Worm (Caenorhabditis elegans): ENCODE results near the gene cyb-3.

cyb-3 gene

DNA sequence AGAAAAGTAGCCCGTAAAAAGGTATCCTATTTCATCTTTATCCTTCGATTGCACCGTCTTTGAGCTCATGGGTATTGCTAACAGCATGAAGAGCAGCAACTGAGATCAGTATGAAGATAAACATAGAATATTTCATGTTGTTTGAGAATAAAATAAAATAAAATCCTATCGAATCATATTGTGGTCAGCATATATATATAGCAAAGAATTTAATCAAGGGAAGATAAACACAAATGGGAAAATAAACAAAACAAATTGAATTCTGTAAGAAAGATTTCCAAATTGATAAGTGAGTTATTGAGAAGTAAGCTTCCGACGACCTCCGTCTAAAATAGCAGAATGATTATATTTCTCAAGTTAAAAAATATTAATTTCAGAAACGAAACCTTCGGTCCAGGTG lies 48.2 kb downstream of the cyb-3 start, which contains the start of gene T26H5.10:
Gene T26H5.10 (minus strand): TSS at position 101 of the 400 bp plus-strand sequence.
- TF ChIP-seq che-1 (tag; optimal IDR thresholded peaks at IDR 0.05) (no peak), ceh-2 (tag; optimal IDR thresholded peaks at IDR 0.05) (no peak)

DNA sequence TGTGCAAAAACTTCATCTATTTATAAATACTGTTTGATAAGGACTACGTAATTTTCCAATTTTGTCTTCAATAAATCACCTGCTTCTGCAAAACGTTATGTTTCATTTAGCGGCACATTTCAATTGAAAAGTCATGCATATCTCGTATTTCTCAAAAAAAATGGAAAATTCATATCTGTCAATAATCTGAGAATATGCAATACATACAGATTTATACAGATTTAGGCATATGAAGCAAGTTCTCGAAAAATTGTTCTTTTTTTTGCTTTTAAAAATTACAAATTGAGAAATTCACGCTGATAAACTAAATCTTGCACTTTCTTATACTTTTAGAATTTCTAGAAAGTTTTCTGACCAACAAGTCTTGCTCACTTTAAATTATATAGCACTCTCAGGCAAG lies 48.7 kb downstream of the cyb-3 start, which contains the start of gene T26H5.11:
Gene T26H5.11 (minus strand): TSS at position 101 of the 400 bp plus-strand sequence.
- no peak for TF ChIP-seq ref-2 (tag; optimal IDR thresholded peaks at IDR 0.05)
- TF ChIP-seq ama-1 (optimal IDR thresholded peaks at IDR 0.05), result no peak
- no peak for TF ChIP-seq sox-4 (tag; optimal IDR thresholded peaks at IDR 0.05)
- TF ChIP-seq ttx-3 (tag; optimal IDR thresholded peaks at IDR 0.05), result no peak
- TF ChIP-seq ceh-22 (tag; optimal IDR thresholded peaks at IDR 0.05), result no peak
- no peak for TF ChIP-seq sox-2 (GFP tag; IDR thresholded peaks at IDR 0.05)
- TF ChIP-seq tbx-7 (tag; optimal IDR thresholded peaks at IDR 0.05), result no peak
- TF ChIP-seq ceh-14 (tag; optimal IDR thresholded peaks at IDR 0.05), result no peak
- TF ChIP-seq ahr-1 (tag; optimal IDR thresholded peaks at IDR 0.05), result no peak
- no peak for TF ChIP-seq Y22D7AL.16 (tag; optimal IDR thresholded peaks at IDR 0.05)
- TF ChIP-seq ceh-45 (GFP tag; IDR thresholded peaks at IDR 0.05), result no peak
- no peak for TF ChIP-seq T23F11.4 (GFP tag; optimal IDR thresholded peaks at IDR 0.05)
- TF ChIP-seq F13H6.1 (tag; optimal IDR thresholded peaks at IDR 0.05), result no peak
- TF ChIP-seq ceh-48 (tag; optimal IDR thresholded peaks at IDR 0.05), result no peak

DNA sequence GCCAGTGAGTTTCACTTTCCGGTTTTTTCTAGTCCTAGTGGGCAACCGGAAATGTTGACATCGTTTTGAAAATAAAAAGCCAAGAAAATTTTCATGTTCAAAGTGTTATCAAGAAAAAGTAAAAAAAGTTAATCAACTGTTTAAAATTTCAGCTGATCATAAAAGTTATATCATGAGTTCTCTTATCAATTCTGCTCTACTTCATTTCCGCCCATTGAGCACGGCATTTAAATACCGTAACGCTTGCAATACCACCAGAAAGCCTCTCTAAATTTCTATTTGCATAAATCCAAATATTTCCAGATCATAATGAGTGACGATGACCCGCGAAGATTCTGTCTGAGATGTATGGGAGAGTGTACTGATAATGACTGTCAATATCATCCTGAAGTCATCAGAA lies 49.1 kb downstream of the cyb-3 start, which contains the start of gene T26H5.9:
Gene T26H5.9 (plus strand): TSS at position 302 of the 400 bp plus-strand sequence.
- no peak for TF ChIP-seq gmeb-2 (tag; optimal IDR thresholded peaks at IDR 0.05)
- TF ChIP-seq unc-3 (GFP tag; conservative IDR thresholded peaks at IDR 0.05), result no peak
- TF ChIP-seq unc-3 (tag; optimal IDR thresholded peaks at IDR 0.05), result no peak
- TF ChIP-seq Y22D7AL.16 (tag; optimal IDR thresholded peaks at IDR 0.05), result no peak
- no peak for TF ChIP-seq ceh-18 (tag; optimal IDR thresholded peaks at IDR 0.05)
- TF ChIP-seq fkh-6 (tag; optimal IDR thresholded peaks at IDR 0.05), result no peak
- TF ChIP-seq elt-2 (tag; optimal IDR thresholded peaks at IDR 0.05), result no peak
- TF ChIP-seq pat-9 (tag; optimal IDR thresholded peaks at IDR 0.05), result no peak
- TF ChIP-seq fkh-10 (GFP tag; optimal IDR thresholded peaks at IDR 0.05), result no peak
- TF ChIP-seq unc-42 (tag; optimal IDR thresholded peaks at IDR 0.05), result no peak
- no peak for TF ChIP-seq ceh-9 (tag; optimal IDR thresholded peaks at IDR 0.05)
- no peak for TF ChIP-seq rnt-1 (tag; optimal IDR thresholded peaks at IDR 0.05)
- no peak for TF ChIP-seq ceh-2 (tag; optimal IDR thresholded peaks at IDR 0.05)

DNA sequence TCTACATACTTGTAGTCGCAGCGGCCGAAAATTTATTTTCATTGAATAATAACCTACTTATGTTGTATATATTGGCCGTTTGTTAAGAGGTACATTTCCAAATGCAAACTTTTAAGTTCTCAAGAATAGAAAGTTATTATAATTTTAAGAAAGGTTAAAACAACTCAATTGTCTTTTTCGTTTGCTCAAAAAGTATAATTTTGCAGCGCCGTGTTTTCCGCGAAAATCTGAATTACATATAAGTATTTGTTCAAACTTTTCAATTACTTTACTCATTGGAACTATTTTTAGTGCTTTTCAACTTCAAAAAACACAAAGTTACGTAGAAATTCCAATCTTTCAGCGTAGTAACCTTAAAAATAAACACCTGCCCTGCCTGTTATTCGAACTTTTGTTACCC lies 49.9 kb downstream of the cyb-3 start, which contains the start of gene srh-239:
Gene srh-239 (plus strand): TSS at position 301 of the 400 bp plus-strand sequence.
- no peak for TF ChIP-seq unc-55 (GFP tag; optimal IDR thresholded peaks at IDR 0.05)
- TF ChIP-seq che-1 (tag; optimal IDR thresholded peaks at IDR 0.05), result no peak
- no peak for TF ChIP-seq eyg-1 (tag; optimal IDR thresholded peaks at IDR 0.05)
- TF ChIP-seq ahr-1 (tag; optimal IDR thresholded peaks at IDR 0.05), result no peak
- TF ChIP-seq ztf-16 (tag; optimal IDR thresholded peaks at IDR 0.05), result no peak
- TF ChIP-seq zip-5 (tag; optimal IDR thresholded peaks at IDR 0.05), result no peak
- TF ChIP-seq hlh-8 (tag; optimal IDR thresholded peaks at IDR 0.05), result no peak
- no peak for TF ChIP-seq odd-2 (tag; optimal IDR thresholded peaks at IDR 0.05)
- TF ChIP-seq nhr-232 (tag; optimal IDR thresholded peaks at IDR 0.05), result no peak
- TF ChIP-seq ceh-9 (tag; optimal IDR thresholded peaks at IDR 0.05), result no peak
- TF ChIP-seq syd-9 (tag; optimal IDR thresholded peaks at IDR 0.05), result no peak
- TF ChIP-seq sox-2 (GFP tag; IDR thresholded peaks at IDR 0.05), result no peak
